Fruit fly (Drosophila melanogaster) whole organism, embryonic: ENCODE results near the gene shd.
A peak's percentile ranks its signal among the peaks of the same experiment; 100 is the strongest.

Experiments used
- Blimp-1 ChIP-seq: fragments of 200-800 bp; sonication (Bioruptor generic); optimal IDR thresholded peaks from 3 replicates; lab custom pipeline; 2018; ENCODE audit warnings: missing biosample characterization, missing genetic modification characterization, mild to moderate bottlenecking, moderate library complexity, missing genetic modification reagents
- CG10543 ChIP-seq: fragments of 200-800 bp; sonication (Bioruptor generic); optimal IDR thresholded peaks from 3 replicates; lab custom pipeline; 2017; ENCODE audit warnings: missing biosample characterization, mild to moderate bottlenecking, missing genetic modification characterization, moderate library complexity
- CG11560 ChIP-seq: fragments of 200-800 bp; sonication (Bioruptor generic); IDR thresholded peaks from 3 replicates; pipeline ENCODE4 v1.3.6; 2022; ENCODE audit warnings: missing biosample characterization, missing genetic modification characterization
- CG12391 ChIP-seq: fragments of 200-800 bp; sonication (Bioruptor generic); optimal IDR thresholded peaks from 3 replicates; lab custom pipeline; 2018; ENCODE audit warnings: missing biosample characterization, mild to moderate bottlenecking, missing genetic modification characterization, moderate library complexity
- CG13123 ChIP-seq: fragments of 200-800 bp; sonication (Bioruptor generic); optimal IDR thresholded peaks from 2 replicates; lab custom pipeline; 2016; ENCODE audit warnings: missing biosample characterization, missing genetic modification characterization
- CG13894 ChIP-seq: fragments of 200-800 bp; sonication (Bioruptor generic); optimal IDR thresholded peaks from 3 replicates; lab custom pipeline; 2018; ENCODE audit warnings: missing biosample characterization, mild to moderate bottlenecking, missing genetic modification characterization, moderate library complexity
- CG14441 ChIP-seq: fragments of 200-800 bp; sonication (Bioruptor generic); IDR thresholded peaks from 2 replicates; pipeline ENCODE4 v1.3.6; 2022; ENCODE audit warnings: missing biosample characterization, missing genetic modification characterization
- CG15601 ChIP-seq: fragments of 200-800 bp; sonication (Bioruptor generic); optimal IDR thresholded peaks from 3 replicates; lab custom pipeline; 2019; ENCODE audit warnings: missing biosample characterization, mild to moderate bottlenecking, missing genetic modification characterization, moderate library complexity
- CG16779 ChIP-seq: fragments of 200-800 bp; sonication (Bioruptor generic); IDR thresholded peaks from 2 replicates; pipeline ENCODE4 v1.3.6; 2022; ENCODE audit warnings: missing biosample characterization, missing genetic modification characterization
- CG17361 ChIP-seq: fragments of 200-800 bp; sonication (Bioruptor generic); IDR thresholded peaks from 3 replicates; pipeline ENCODE4 v1.3.6; 2022; ENCODE audit warnings: missing biosample characterization, missing genetic modification characterization
- CG2712 ChIP-seq: fragments of 200-800 bp; optimal IDR thresholded peaks from 3 replicates; lab custom pipeline; 2019; ENCODE audit warnings: missing biosample characterization, mild to moderate bottlenecking, missing genetic modification characterization, moderate library complexity
- CG31365 ChIP-seq: fragments of 200-800 bp; sonication (Bioruptor generic); optimal IDR thresholded peaks from 2 replicates; lab custom pipeline; 2018; ENCODE audit warnings: missing biosample characterization, mild to moderate bottlenecking, missing genetic modification characterization
- CG34422 ChIP-seq: fragments of 200-800 bp; sonication (Bioruptor generic); IDR thresholded peaks from 3 replicates; pipeline ENCODE4 v1.3.6; 2022; ENCODE audit warnings: missing biosample characterization, missing genetic modification characterization
- CG3995 ChIP-seq: fragments of 200-800 bp; sonication (Bioruptor generic); optimal IDR thresholded peaks from 3 replicates; lab custom pipeline; 2016; ENCODE audit warnings: missing biosample characterization, missing genetic modification characterization
- CG4707 ChIP-seq: fragments of 200-800 bp; sonication (Bioruptor generic); optimal IDR thresholded peaks from 2 replicates; lab custom pipeline; 2018; ENCODE audit warnings: missing biosample characterization, mild to moderate bottlenecking, missing genetic modification characterization, moderate library complexity
- CG7839 ChIP-seq: fragments of 200-800 bp; sonication (Bioruptor generic); optimal IDR thresholded peaks from 3 replicates; lab custom pipeline; 2018; ENCODE audit warnings: missing biosample characterization, mild to moderate bottlenecking, missing genetic modification characterization, moderate library complexity
- CG8944 ChIP-seq: fragments of 200-800 bp; sonication (Bioruptor generic); optimal IDR thresholded peaks from 3 replicates; lab custom pipeline; 2016; ENCODE audit warnings: missing biosample characterization, missing genetic modification characterization
- Dip3 ChIP-seq: fragments of 200-800 bp; sonication (Bioruptor generic); optimal IDR thresholded peaks from 3 replicates; lab custom pipeline; 2016; ENCODE audit warnings: missing biosample characterization, missing genetic modification characterization
- Gsc ChIP-seq: fragments of 200-800 bp; sonication (Bioruptor generic); IDR thresholded peaks from 2 replicates; pipeline ENCODE4 v1.3.6; 2022; ENCODE audit warnings: missing biosample characterization, missing genetic modification characterization
- HmgZ ChIP-seq: fragments of 200-800 bp; sonication (Bioruptor generic); optimal IDR thresholded peaks from 2 replicates; lab custom pipeline; 2018; ENCODE audit warnings: missing biosample characterization, mild to moderate bottlenecking, missing genetic modification characterization
- Myb ChIP-seq: fragments of 200-800 bp; sonication (Bioruptor generic); optimal IDR thresholded peaks from 2 replicates; lab custom pipeline; 2016; ENCODE audit warnings: missing biosample characterization, missing genetic modification characterization
- NC2β ChIP-seq: fragments of 200-800 bp; sonication (Bioruptor generic); optimal IDR thresholded peaks from 2 replicates; lab custom pipeline; 2016; ENCODE audit warnings: missing biosample characterization, missing genetic modification characterization
- Oaz ChIP-seq: fragments of 200-800 bp; sonication (Bioruptor generic); IDR thresholded peaks from 2 replicates; pipeline ENCODE4 v1.3.6; 2022; ENCODE audit warnings: missing biosample characterization, missing genetic modification characterization
- PHDP ChIP-seq: fragments of 200-800 bp; sonication (Bioruptor generic); optimal IDR thresholded peaks from 3 replicates; lab custom pipeline; 2018; ENCODE audit warnings: missing biosample characterization, mild to moderate bottlenecking, missing genetic modification characterization, moderate library complexity
- Pdp1 ChIP-seq, 2 experiments: fragments of 200-800 bp; sonication (Bioruptor generic); optimal IDR thresholded peaks; 3 replicates each; lab custom pipeline; 2016; ENCODE audit warnings: missing biosample characterization in 2 of 2, missing genetic modification characterization in 2 of 2, mild to moderate bottlenecking in 1 of 2, moderate library complexity in 1 of 2
- Sry-δ ChIP-seq: fragments of 200-800 bp; sonication (Bioruptor generic); optimal IDR thresholded peaks from 2 replicates; lab custom pipeline; 2016; ENCODE audit warnings: missing biosample characterization, missing genetic modification characterization
- cad ChIP-seq: fragments of >200 bp; optimal IDR thresholded peaks from 2 replicates; lab custom pipeline; 2017; ENCODE audit warnings: missing biosample characterization, missing genetic modification characterization
- chm ChIP-seq: fragments of 200-800 bp; sonication (Bioruptor generic); IDR thresholded peaks from 2 replicates; pipeline ENCODE4 v1.3.6; 2022; ENCODE audit warnings: missing biosample characterization, missing genetic modification characterization
- chn ChIP-seq: fragments of 200-800 bp; sonication (Bioruptor generic); optimal IDR thresholded peaks from 2 replicates; lab custom pipeline; 2016; ENCODE audit warnings: missing biosample characterization, missing genetic modification characterization
- da ChIP-seq: fragments of 200-800 bp; sonication (Bioruptor generic); optimal IDR thresholded peaks from 2 replicates; lab custom pipeline; 2016; ENCODE audit warnings: missing biosample characterization, missing genetic modification characterization
- dysf ChIP-seq: fragments of 200-800 bp; sonication (Bioruptor generic); IDR thresholded peaks from 3 replicates; pipeline ENCODE4 v1.3.6; 2022; ENCODE audit warnings: missing biosample characterization, missing genetic modification characterization
- fd102C ChIP-seq: fragments of 200-800 bp; sonication (Bioruptor generic); optimal IDR thresholded peaks from 2 replicates; lab custom pipeline; 2018; ENCODE audit warnings: missing biosample characterization, mild to moderate bottlenecking, missing genetic modification characterization, moderate library complexity
- fru ChIP-seq: fragments of >200 bp; optimal IDR thresholded peaks from 2 replicates; lab custom pipeline; 2017
- grn ChIP-seq: fragments of 200-800 bp; sonication (Bioruptor generic); optimal IDR thresholded peaks from 3 replicates; lab custom pipeline; 2017; ENCODE audit warnings: missing biosample characterization, missing genetic modification characterization
- kni ChIP-seq: fragments of 200-800 bp; sonication (Bioruptor generic); optimal IDR thresholded peaks from 3 replicates; lab custom pipeline; 2017; ENCODE audit warnings: mild to moderate bottlenecking, missing biosample characterization, missing genetic modification reagents, missing genetic modification characterization
- lab ChIP-seq: fragments of 200-800 bp; sonication (Bioruptor generic); optimal IDR thresholded peaks from 3 replicates; lab custom pipeline; 2017; ENCODE audit warnings: missing biosample characterization, missing genetic modification characterization, mild to moderate bottlenecking, moderate library complexity, missing genetic modification reagents
- odd ChIP-seq: fragments of 200-800 bp; sonication (Bioruptor generic); optimal IDR thresholded peaks from 2 replicates; lab custom pipeline; 2017; ENCODE audit warnings: missing biosample characterization, mild to moderate bottlenecking, missing genetic modification characterization
- phol ChIP-seq: fragments of 200-800 bp; sonication (Bioruptor generic); optimal IDR thresholded peaks from 3 replicates; lab custom pipeline; 2018; ENCODE audit warnings: missing biosample characterization, mild to moderate bottlenecking, missing genetic modification characterization, moderate library complexity
- pros ChIP-seq: fragments of 200-800 bp; sonication (Bioruptor generic); optimal IDR thresholded peaks from 3 replicates; lab custom pipeline; 2019; ENCODE audit warnings: missing biosample characterization, mild to moderate bottlenecking, missing genetic modification characterization, moderate library complexity
- salm ChIP-seq: fragments of 200-800 bp; sonication (Bioruptor generic); optimal IDR thresholded peaks from 2 replicates; lab custom pipeline; 2018; ENCODE audit warnings: missing biosample characterization, mild to moderate bottlenecking, missing genetic modification characterization
- sd ChIP-seq: fragments of 200-800 bp; sonication (Bioruptor generic); optimal IDR thresholded peaks from 3 replicates; lab custom pipeline; 2018; ENCODE audit warnings: missing biosample characterization, mild to moderate bottlenecking, missing genetic modification characterization, moderate library complexity
- sr ChIP-seq: fragments of 200-800 bp; sonication (Bioruptor generic); IDR thresholded peaks from 3 replicates; pipeline ENCODE4 v1.3.6; 2022; ENCODE audit warnings: missing biosample characterization, missing genetic modification characterization
- ttk ChIP-seq: fragments of 200-800 bp; sonication (Bioruptor generic); IDR thresholded peaks from 2 replicates; pipeline ENCODE4 v2.1.2; 2022; ENCODE audit warnings: missing biosample characterization, missing genetic modification characterization
- zen ChIP-seq: fragments of 200-800 bp; sonication (Bioruptor generic); optimal IDR thresholded peaks from 3 replicates; lab custom pipeline; 2018; ENCODE audit warnings: missing biosample characterization, mild to moderate bottlenecking, missing genetic modification characterization, moderate library complexity

The shd gene

DNA sequence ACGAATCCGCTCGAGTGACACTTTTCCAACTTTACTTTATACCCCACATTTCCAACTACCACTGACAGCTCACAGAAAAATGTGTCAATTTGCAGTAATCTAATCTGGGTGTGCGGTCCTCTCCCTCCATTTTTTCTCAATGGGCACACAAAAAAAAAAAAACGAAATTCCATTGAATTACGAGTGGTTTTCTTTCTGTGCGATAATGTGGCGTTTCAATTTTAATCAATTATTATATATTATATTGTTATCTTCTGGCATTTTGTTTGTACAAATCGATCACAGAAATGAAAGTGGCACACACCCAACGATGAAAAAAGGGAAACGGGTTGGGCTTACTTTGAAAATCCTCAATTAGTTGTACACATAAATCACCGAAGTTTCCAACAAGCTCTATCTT is 36.1 kb downstream of the shd start (continued):
- TF ChIP-seq odd (GFP tag; lab: Kevin White, UChicago) (no peak), chn (GFP tag; lab: Kevin White, UChicago) (no peak), PHDP (tag; lab: Kevin White, UChicago) (peak; percentile 13), CG34422 (GFP tag; lab: Robert Waterston, UW) (no peak), CG3995 (GFP tag; lab: Kevin White, UChicago) (no peak), Oaz (GFP tag; lab: Robert Waterston, UW) (no peak), sr (GFP tag; lab: Robert Waterston, UW) (no peak), salm (tag; lab: Kevin White, UChicago) (peak; percentile 56), Pdp1 (GFP tag; optimal IDR thresholded peaks at IDR 0.05; lab: Kevin White, UChicago) (peak in 1 of 2 experiments; percentile 18), CG16779 (GFP tag; lab: Robert Waterston, UW) (no peak), ttk (GFP tag; lab: Robert Waterston, UW) (no peak), phol (tag; lab: Kevin White, UChicago) (no peak), CG11560 (tag; lab: Robert Waterston, UW) (no peak), CG17361 (0 out of 3 replicates have a peak, but pooled peaks have one; percentile 20), HmgZ (no peak), CG13123 (GFP tag; lab: Kevin White, UChicago) (no peak), CG10543 (GFP tag; lab: Kevin White, UChicago) (peak; percentile 4), sd (tag; lab: Kevin White, UChicago) (peak; percentile 92), da (GFP tag; lab: Kevin White, UChicago) (no peak), CG12391 (tag; lab: Kevin White, UChicago) (peak; percentile 5), chm (GFP tag; lab: Robert Waterston, UW) (no peak), kni (GFP tag; lab: Kevin White, UChicago) (no peak), fd102C (no peak), lab (GFP tag; lab: Kevin White, UChicago) (peak; percentile 75), CG14441 (GFP tag; lab: Robert Waterston, UW) (0 out of 2 replicates have a peak, but pooled peaks have one; percentile 15), dysf (GFP tag; lab: Robert Waterston, UW) (no peak), CG2712 (tag; lab: Kevin White, UChicago) (peak; percentile 2), Myb (no peak), CG15601 (tag; lab: Kevin White, UChicago) (peak; percentile 25), Dip3 (no peak), grn (GFP tag; lab: Kevin White, UChicago) (peak; percentile 62), pros (GFP tag; lab: Kevin White, UChicago) (no peak), Gsc (GFP tag; lab: Robert Waterston, UW) (no peak), CG8944 (no peak), CG13894 (tag; lab: Kevin White, UChicago) (no peak), cad (GFP tag; lab: Kevin White, UChicago) (no peak), CG7839 (peak; percentile 4), Blimp-1 (GFP tag; lab: Kevin White, UChicago) (peak; percentile 10), fru (lab: Kevin White, UChicago) (no peak), CG4707 (no peak), NC2β (GFP tag; lab: Kevin White, UChicago) (no peak), CG31365 (no peak), zen (tag; lab: Kevin White, UChicago) (no peak), Sry-δ (GFP tag; lab: Kevin White, UChicago) (no peak)
